Fruit fly (Drosophila melanogaster) whole organism, adult: ENCODE results near the gene Nab2.

Experiments
- CG11617 ChIP-seq: fragments of 200-800 bp; sonication (Bioruptor generic); optimal IDR thresholded peaks from 2 replicates; lab custom pipeline; 2017; ENCODE audit warnings: mild to moderate bottlenecking, missing biosample characterization, missing genetic modification reagents, missing genetic modification characterization
- CG12768 ChIP-seq: fragments of 200-800 bp; sonication (Bioruptor generic); optimal IDR thresholded peaks from 2 replicates; lab custom pipeline; 2017; ENCODE audit warnings: missing biosample characterization, missing genetic modification characterization, mild to moderate bottlenecking, moderate library complexity, missing genetic modification reagents
- CG14711 ChIP-seq: fragments of 200-800 bp; sonication (Bioruptor generic); optimal IDR thresholded peaks from 2 replicates; lab custom pipeline; 2018; ENCODE audit warnings: missing biosample characterization, mild to moderate bottlenecking, missing genetic modification characterization, moderate library complexity
- CG1620 ChIP-seq: fragments of 200-800 bp; sonication (Bioruptor generic); optimal IDR thresholded peaks from 2 replicates; lab custom pipeline; 2016; ENCODE audit warnings: missing biosample characterization, missing genetic modification characterization
- CG33017 ChIP-seq: fragments of 200-800 bp; sonication (Bioruptor generic); optimal IDR thresholded peaks from 2 replicates; lab custom pipeline; 2018; ENCODE audit warnings: missing biosample characterization, mild to moderate bottlenecking, missing genetic modification characterization, moderate library complexity
- CG5204 ChIP-seq: fragments of 200-800 bp; sonication (Bioruptor generic); optimal IDR thresholded peaks from 2 replicates; lab custom pipeline; 2016; ENCODE audit warnings: missing biosample characterization, missing genetic modification characterization
- CG7045 ChIP-seq: fragments of 200-800 bp; sonication (Bioruptor generic); optimal IDR thresholded peaks from 2 replicates; lab custom pipeline; 2017; ENCODE audit warnings: missing biosample characterization, mild to moderate bottlenecking, missing genetic modification characterization
- CG7101 ChIP-seq: fragments of 200-800 bp; sonication (Bioruptor generic); optimal IDR thresholded peaks from 2 replicates; lab custom pipeline; 2018; ENCODE audit warnings: missing biosample characterization, mild to moderate bottlenecking, missing genetic modification characterization, moderate library complexity
- Clk ChIP-seq: fragments of 200-800 bp; sonication (Bioruptor generic); optimal IDR thresholded peaks from 2 replicates; lab custom pipeline; 2017; ENCODE audit warnings: missing biosample characterization, missing genetic modification characterization
- Crg-1 ChIP-seq: fragments of 200-800 bp; sonication (Bioruptor generic); optimal IDR thresholded peaks from 2 replicates; lab custom pipeline; 2016; ENCODE audit warnings: missing biosample characterization, missing genetic modification characterization
- Hr96 ChIP-seq: fragments of 200-800 bp; sonication (Bioruptor generic); optimal IDR thresholded peaks from 2 replicates; lab custom pipeline; 2016; ENCODE audit warnings: missing biosample characterization, missing genetic modification characterization
- Mnt ChIP-seq: fragments of 200-800 bp; sonication (Bioruptor generic); optimal IDR thresholded peaks from 2 replicates; lab custom pipeline; 2016; ENCODE audit warnings: missing biosample characterization, mild to moderate bottlenecking, missing genetic modification characterization
- bab1 ChIP-seq: fragments of 200-800 bp; sonication (Bioruptor generic); optimal IDR thresholded peaks from 3 replicates; lab custom pipeline; 2019; ENCODE audit warnings: missing biosample characterization, mild to moderate bottlenecking, missing genetic modification characterization, moderate library complexity
- cic ChIP-seq: fragments of 200-800 bp; sonication (Bioruptor generic); optimal IDR thresholded peaks from 2 replicates; lab custom pipeline; 2017; ENCODE audit warnings: missing biosample characterization, mild to moderate bottlenecking, missing genetic modification characterization, moderate library complexity
- cnc ChIP-seq, 2 experiments: fragments of >200 bp; optimal IDR thresholded peaks; 2 replicates each; lab custom pipeline; 2017
- kay ChIP-seq: fragments of 200-800 bp; sonication (Bioruptor generic); peaks from one replicate; lab custom pipeline; 2016; ENCODE audit warnings: missing biosample characterization, missing genetic modification characterization, borderline replicate concordance
- ovo ChIP-seq: fragments of 200-800 bp; sonication (Bioruptor generic); optimal IDR thresholded peaks from 2 replicates; lab custom pipeline; 2016; ENCODE audit warnings: missing biosample characterization, missing genetic modification characterization
- pad ChIP-seq: fragments of 200-800 bp; sonication (Bioruptor generic); optimal IDR thresholded peaks from 3 replicates; lab custom pipeline; 2017; ENCODE audit warnings: missing biosample characterization, missing genetic modification characterization, mild to moderate bottlenecking, moderate library complexity, missing genetic modification reagents
- tj ChIP-seq: fragments of 200-800 bp; sonication (Bioruptor generic); optimal IDR thresholded peaks from 3 replicates; lab custom pipeline; 2017; ENCODE audit warnings: missing biosample characterization, mild to moderate bottlenecking, missing genetic modification characterization, moderate library complexity
- toe ChIP-seq: fragments of 200-800 bp; sonication (Bioruptor generic); optimal IDR thresholded peaks from 2 replicates; lab custom pipeline; 2016; ENCODE audit warnings: missing biosample characterization, missing genetic modification characterization

Gene Nab2

dm6 chr3R:24274212-24274611 lies 44.0 kb downstream of the Nab2 start:
- TF ChIP-seq CG1620 (GFP tag; lab: Kevin White, UChicago), result no peak
- TF ChIP-seq Clk (GFP tag; lab: Kevin White, UChicago), result no peak
- TF ChIP-seq kay (GFP tag; lab: Kevin White, UChicago), result no peak
- TF ChIP-seq tj (GFP tag; lab: Kevin White, UChicago), result no peak
- TF ChIP-seq toe (GFP tag; lab: Kevin White, UChicago), result no peak
- no peak for TF ChIP-seq bab1 (GFP tag; lab: Kevin White, UChicago)
- TF ChIP-seq Crg-1 (GFP tag; lab: Kevin White, UChicago), result no peak
- no peak for TF ChIP-seq CG12768 (GFP tag; lab: Kevin White, UChicago)
- no peak for TF ChIP-seq CG33017 (tag; lab: Kevin White, UChicago)
- TF ChIP-seq CG14711, result no peak
- TF ChIP-seq pad (GFP tag; lab: Kevin White, UChicago), result no peak
- TF ChIP-seq CG11617 (GFP tag; lab: Kevin White, UChicago), result no peak
- TF ChIP-seq CG7045 (GFP tag; lab: Kevin White, UChicago), result no peak

DNA sequence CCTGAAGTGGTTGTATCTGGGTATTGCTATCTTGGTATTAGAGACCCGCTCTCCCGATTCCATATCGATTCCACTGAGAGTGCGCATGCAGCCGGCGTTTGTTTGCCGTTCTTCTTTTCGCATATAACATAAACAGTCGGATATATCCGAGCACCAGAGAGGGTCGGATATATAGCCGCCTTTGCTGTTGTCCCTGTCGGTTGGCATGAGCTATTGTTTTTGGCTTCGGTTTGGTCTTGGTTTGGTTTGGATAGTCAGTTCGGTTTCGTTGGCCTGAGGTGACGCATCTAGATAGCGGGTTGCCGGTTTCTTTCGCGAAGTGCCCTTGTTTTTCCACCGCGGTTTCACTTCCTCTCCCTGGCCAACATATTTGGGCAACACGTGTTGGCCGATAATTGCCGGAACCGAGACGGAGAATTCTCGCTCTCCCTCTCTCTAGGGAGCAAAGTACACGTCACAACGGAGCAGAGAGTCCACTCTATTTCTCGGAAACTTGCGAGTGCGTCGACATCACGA lies 45.4 kb downstream of the Nab2 start, which contains the start of gene Orct2:
Gene Orct2 (plus strand): TSS at position 255 of the 516 bp plus-strand sequence.
- peak; percentile 17 for TF ChIP-seq pad (GFP tag; lab: Kevin White, UChicago)
- no peak for TF ChIP-seq ovo (GFP tag; lab: Kevin White, UChicago)
- no peak for TF ChIP-seq cnc (optimal IDR thresholded peaks at IDR 0.05; lab: Kevin White, UChicago)
- no peak for TF ChIP-seq CG1620 (GFP tag; lab: Kevin White, UChicago)
- peak; percentile 16 for TF ChIP-seq toe (GFP tag; lab: Kevin White, UChicago)
- TF ChIP-seq cic (GFP tag; lab: Kevin White, UChicago), result peak; percentile 31
- peak; percentile 35 for TF ChIP-seq CG7045 (GFP tag; lab: Kevin White, UChicago)
- no peak for TF ChIP-seq CG14711
- TF ChIP-seq CG12768 (GFP tag; lab: Kevin White, UChicago), result peak; percentile 50
- peak; percentile 82 for TF ChIP-seq Mnt (GFP tag; lab: Kevin White, UChicago)
- peak; percentile 50 for TF ChIP-seq tj (GFP tag; lab: Kevin White, UChicago)
- no peak for TF ChIP-seq CG5204
- TF ChIP-seq Hr96 (GFP tag; lab: Kevin White, UChicago), result no peak

DNA sequence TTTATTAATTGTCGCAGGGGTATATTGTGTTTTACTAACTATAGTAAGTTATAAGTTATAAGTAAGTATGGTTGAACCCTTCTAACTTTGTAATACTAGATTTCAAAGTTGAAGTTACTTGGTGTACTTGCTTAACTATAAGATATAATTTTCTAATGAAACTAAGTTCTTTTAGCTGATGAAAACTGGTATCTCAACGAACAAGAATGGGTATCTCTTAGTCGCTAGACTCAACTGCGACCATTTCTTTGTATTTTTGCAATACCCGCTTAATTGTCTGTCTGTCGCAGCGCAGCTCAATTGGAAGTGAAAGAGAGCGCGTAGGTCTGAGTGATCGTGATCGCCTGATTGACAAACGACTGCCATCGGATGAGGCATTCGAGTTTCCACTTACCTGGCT lies 46.0 kb downstream of the Nab2 start:
- TF ChIP-seq bab1 (GFP tag; lab: Kevin White, UChicago), result peak; percentile 16
- TF ChIP-seq CG12768 (GFP tag; lab: Kevin White, UChicago), result no peak
- no peak for TF ChIP-seq cic (GFP tag; lab: Kevin White, UChicago)
- peak; percentile 64 for TF ChIP-seq tj (GFP tag; lab: Kevin White, UChicago)

DNA sequence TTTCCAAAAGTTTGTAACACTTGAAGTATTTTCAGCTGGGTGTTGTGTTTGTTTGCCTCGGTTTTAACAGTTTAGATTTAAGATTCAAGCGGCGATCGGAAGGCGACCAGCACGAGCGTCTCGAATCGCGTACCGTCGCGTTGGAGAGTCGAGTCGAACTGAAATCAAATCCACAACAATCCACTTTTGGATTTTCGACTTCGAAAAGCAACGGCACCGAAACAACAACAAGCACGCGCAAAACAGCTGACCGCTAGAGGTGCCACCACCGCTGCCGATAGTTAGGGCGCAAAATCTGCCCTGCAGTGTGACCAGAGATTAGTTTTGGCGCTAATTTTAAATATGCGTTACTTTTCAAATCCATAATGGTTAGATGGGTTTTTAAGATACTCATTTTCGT lies 47.1 kb downstream of the Nab2 start, which contains the start of gene jar:
Gene jar (minus strand): TSS at position 163 of the 400 bp plus-strand sequence.
- TF ChIP-seq Hr96 (GFP tag; lab: Kevin White, UChicago), result no peak
- TF ChIP-seq CG1620 (GFP tag; lab: Kevin White, UChicago), result peak; percentile 14
- peak; percentile 23 for TF ChIP-seq pad (GFP tag; lab: Kevin White, UChicago)
- no peak for TF ChIP-seq tj (GFP tag; lab: Kevin White, UChicago)
- TF ChIP-seq toe (GFP tag; lab: Kevin White, UChicago), result no peak
- peak; percentile 95 for TF ChIP-seq ovo (GFP tag; lab: Kevin White, UChicago)
- no peak for TF ChIP-seq CG5204
- TF ChIP-seq cnc (optimal IDR thresholded peaks at IDR 0.05; lab: Kevin White, UChicago), result no peak
- TF ChIP-seq Mnt (GFP tag; lab: Kevin White, UChicago), result peak; percentile 71
- TF ChIP-seq bab1 (GFP tag; lab: Kevin White, UChicago), result peak; percentile 74
- peak; percentile 43 for TF ChIP-seq CG7101
- TF ChIP-seq CG33017 (tag; lab: Kevin White, UChicago), result peak; percentile 17
- TF ChIP-seq Clk (GFP tag; lab: Kevin White, UChicago), result no peak
- TF ChIP-seq Crg-1 (GFP tag; lab: Kevin White, UChicago), result no peak
- TF ChIP-seq kay (GFP tag; lab: Kevin White, UChicago), result no peak
- TF ChIP-seq CG11617 (GFP tag; lab: Kevin White, UChicago), result peak; percentile 16
- peak; percentile 13 for TF ChIP-seq CG7045 (GFP tag; lab: Kevin White, UChicago)
- peak; percentile 52 for TF ChIP-seq cic (GFP tag; lab: Kevin White, UChicago)
- TF ChIP-seq CG12768 (GFP tag; lab: Kevin White, UChicago), result peak; percentile 24
- peak; percentile 77 for TF ChIP-seq CG14711

- peak; percentile 96 for TF ChIP-seq tj (GFP tag; lab: Kevin White, UChicago)
- TF ChIP-seq bab1 (GFP tag; lab: Kevin White, UChicago), result no peak
Measured at dm6 chr3R:24270578-24270977, 47.6 kb downstream of the Nab2 start.

dm6 chr3R:24270034-24270433 lies 48.2 kb downstream of the Nab2 start:
- TF ChIP-seq CG1620 (GFP tag; lab: Kevin White, UChicago) (no peak), Clk (GFP tag; lab: Kevin White, UChicago) (no peak), cic (GFP tag; lab: Kevin White, UChicago) (no peak), CG5204 (no peak), CG12768 (GFP tag; lab: Kevin White, UChicago) (no peak), cnc (optimal IDR thresholded peaks at IDR 0.05; lab: Kevin White, UChicago) (no peak), kay (GFP tag; lab: Kevin White, UChicago) (no peak), CG11617 (GFP tag; lab: Kevin White, UChicago) (no peak), CG14711 (no peak), CG33017 (tag; lab: Kevin White, UChicago) (no peak), bab1 (GFP tag; lab: Kevin White, UChicago) (no peak), Crg-1 (GFP tag; lab: Kevin White, UChicago) (no peak), Mnt (GFP tag; lab: Kevin White, UChicago) (no peak), toe (GFP tag; lab: Kevin White, UChicago) (no peak), tj (GFP tag; lab: Kevin White, UChicago) (no peak)
